Worm (Caenorhabditis elegans): ENCODE data around the gene F46H5.3.

- TF ChIP-seq mdl-1 (tag; optimal IDR thresholded peaks at IDR 0.05), result no peak
- no peak for TF ChIP-seq peb-1 (tag; optimal IDR thresholded peaks at IDR 0.05)
- TF ChIP-seq snpc-4 (tag; optimal IDR thresholded peaks at IDR 0.05), result no peak
- TF ChIP-seq unc-62 (GFP tag; optimal IDR thresholded peaks at IDR 0.05), result no peak
- no peak for TF ChIP-seq unc-39 (tag; optimal IDR thresholded peaks at IDR 0.05)
- TF ChIP-seq nhr-77 (tag; optimal IDR thresholded peaks at IDR 0.05), result no peak
- TF ChIP-seq ama-1 (optimal IDR thresholded peaks at IDR 0.05), result no peak
- no peak for TF ChIP-seq ceh-82 (tag; optimal IDR thresholded peaks at IDR 0.05)
- no peak for TF ChIP-seq ceh-16 (tag; optimal IDR thresholded peaks at IDR 0.05)
- no peak for TF ChIP-seq mab-5 (tag; optimal IDR thresholded peaks at IDR 0.05)
- no peak for TF ChIP-seq nhr-6 (tag; optimal IDR thresholded peaks at IDR 0.05)
- no peak for TF ChIP-seq ztf-11 (tag; optimal IDR thresholded peaks at IDR 0.05)
- TF ChIP-seq zag-1 (tag; optimal IDR thresholded peaks at IDR 0.05), result no peak
Observed at ce11 chrX:7281347-7281746, 42.9 kb upstream of the F46H5.3 start.

All from whole organism, L2 larva.